Worm (Caenorhabditis elegans): ENCODE measurements around the gene nhr-186.

The nhr-186 gene

DNA sequence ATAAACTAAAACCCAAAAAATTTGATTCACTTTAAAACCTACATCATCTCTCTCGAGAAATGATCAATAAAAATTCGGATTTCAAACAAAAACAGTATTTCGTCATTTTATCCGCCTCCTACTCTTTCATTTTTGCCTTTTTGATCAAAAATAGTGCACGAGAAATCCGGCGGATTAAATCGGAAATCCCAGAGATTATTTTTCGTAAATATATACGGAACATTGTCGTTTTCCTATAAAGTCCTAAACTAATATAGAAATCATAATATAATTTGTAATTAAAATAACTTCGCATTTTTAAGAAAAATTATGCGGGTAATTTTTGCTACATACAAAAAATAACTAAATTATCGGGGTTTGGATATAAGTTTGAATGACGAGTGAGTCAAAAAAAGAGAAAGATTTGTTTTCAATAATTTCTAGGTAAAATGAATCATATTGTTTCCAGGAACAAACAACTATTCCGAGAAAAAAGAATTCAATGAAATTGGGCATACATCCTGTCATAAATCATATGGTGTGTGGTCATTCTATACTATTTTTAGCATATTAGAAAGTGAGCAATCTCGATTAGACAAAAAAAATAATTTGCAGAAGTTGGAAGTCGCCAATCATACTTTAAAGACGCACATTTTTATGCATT is 19.5 kb upstream of the nhr-186 start, which contains the start of gene nhr-158:
Gene nhr-158 (minus strand): TSS at position 51 of the 643 bp plus-strand sequence.
- TF ChIP-seq dao-5 (tag; optimal IDR thresholded peaks at IDR 0.05) (no peak), him-1 (tag; optimal IDR thresholded peaks at IDR 0.05) (no peak), W03F9.2 (tag; optimal IDR thresholded peaks at IDR 0.05) (no peak)

DNA sequence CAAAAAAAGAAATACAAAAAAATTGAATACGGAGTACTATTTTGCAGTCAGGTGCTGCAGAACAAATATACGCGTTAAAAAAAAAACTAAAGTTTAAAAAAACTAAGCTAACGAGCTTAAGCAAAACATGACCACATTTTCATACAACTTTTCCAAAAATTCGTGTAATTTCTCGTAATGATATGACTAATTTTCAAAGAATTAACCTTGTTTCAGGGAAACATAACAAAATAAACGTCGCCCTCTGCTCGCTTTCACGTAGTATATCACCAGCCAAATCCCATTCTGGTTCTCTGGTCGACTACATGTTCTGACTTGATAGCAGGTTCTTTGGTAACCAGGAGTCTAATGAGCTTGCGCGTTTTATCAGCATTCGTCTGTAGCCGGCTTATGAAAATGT is 15.6 kb upstream of the nhr-186 start:
- TF ChIP-seq dao-5 (tag; optimal IDR thresholded peaks at IDR 0.05) (no peak), W03F9.2 (tag; optimal IDR thresholded peaks at IDR 0.05) (no peak), him-1 (tag; optimal IDR thresholded peaks at IDR 0.05) (no peak)

- TF ChIP-seq dao-5 (tag; optimal IDR thresholded peaks at IDR 0.05) (no peak), him-1 (tag; optimal IDR thresholded peaks at IDR 0.05) (no peak), W03F9.2 (tag; optimal IDR thresholded peaks at IDR 0.05) (no peak)
Measured at ce11 chrV:3868905-3869304, 14.2 kb upstream of the nhr-186 start, which contains the start of gene nhr-157. Gene nhr-157 (minus strand): TSS chrV:3869005.

DNA sequence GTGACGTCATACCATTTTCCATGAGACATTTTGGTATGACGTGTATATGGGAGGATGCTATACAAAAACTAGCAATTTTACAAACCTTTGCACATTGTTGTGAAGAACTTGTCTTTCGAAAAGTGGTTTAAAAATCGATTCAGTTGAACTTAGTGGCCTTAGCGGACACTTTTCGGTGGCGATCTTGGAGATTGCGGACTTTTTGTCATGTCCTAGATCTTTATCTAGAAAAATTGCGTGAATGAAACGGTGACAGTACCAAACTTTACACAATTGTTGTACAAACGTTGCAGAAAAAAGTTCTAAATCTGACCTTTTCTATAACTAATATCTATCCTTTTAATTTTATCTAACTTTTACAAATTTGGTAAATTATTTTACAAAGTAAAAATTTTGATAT is 10.5 kb upstream of the nhr-186 start:
- TF ChIP-seq dao-5 (tag; optimal IDR thresholded peaks at IDR 0.05) (no peak), him-1 (tag; optimal IDR thresholded peaks at IDR 0.05) (no peak), W03F9.2 (tag; optimal IDR thresholded peaks at IDR 0.05) (no peak)

- TF ChIP-seq him-1 (tag; optimal IDR thresholded peaks at IDR 0.05): no peak
- no peak for TF ChIP-seq W03F9.2 (tag; optimal IDR thresholded peaks at IDR 0.05)
- no peak for TF ChIP-seq dao-5 (tag; optimal IDR thresholded peaks at IDR 0.05)
Measured at ce11 chrV:3862851-3863250, 8.1 kb upstream of the nhr-186 start, which contains the start of gene nhr-187. Gene nhr-187 (minus strand): TSS chrV:3862951.

ce11 chrV:3860123-3860522 is 5.4 kb upstream of the nhr-186 start, which contains the start of gene nhr-189:
Gene nhr-189 (minus strand): TSS chrV:3860243.
- TF ChIP-seq W03F9.2 (tag; optimal IDR thresholded peaks at IDR 0.05): no peak
- TF ChIP-seq him-1 (tag; optimal IDR thresholded peaks at IDR 0.05): no peak
- TF ChIP-seq dao-5 (tag; optimal IDR thresholded peaks at IDR 0.05): no peak

ce11 chrV:3857778-3858177 is 3.0 kb upstream of the nhr-186 start, which contains the start of gene nhr-188:
Gene nhr-188 (minus strand): TSS chrV:3857861.
- TF ChIP-seq W03F9.2 (tag; optimal IDR thresholded peaks at IDR 0.05) (no peak), dao-5 (tag; optimal IDR thresholded peaks at IDR 0.05) (no peak)

ce11 chrV:3855916-3856315 is 1.2 kb upstream of the nhr-186 start:
- TF ChIP-seq him-1 (tag; optimal IDR thresholded peaks at IDR 0.05) (no peak), W03F9.2 (tag; optimal IDR thresholded peaks at IDR 0.05) (no peak), dao-5 (tag; optimal IDR thresholded peaks at IDR 0.05) (no peak)

DNA sequence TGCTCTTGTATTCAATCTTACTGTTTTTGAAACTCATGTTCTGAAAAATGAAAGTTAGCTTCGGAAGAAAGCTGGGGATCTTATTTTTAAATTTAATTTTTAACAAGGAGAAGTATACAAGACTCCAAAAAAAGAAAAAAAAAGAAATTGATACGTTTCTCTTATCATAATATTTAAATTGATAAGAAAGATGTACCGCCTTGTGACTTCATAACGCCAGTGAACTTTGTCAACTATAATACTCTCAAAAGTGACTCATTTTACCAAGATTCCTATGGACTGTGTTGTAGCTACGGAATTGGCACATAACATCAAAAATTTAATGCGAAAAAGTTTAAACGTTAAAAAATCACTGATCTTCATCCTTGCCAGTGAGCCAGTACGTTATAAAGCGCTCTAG is 3.0 kb downstream of the nhr-186 start:
- TF ChIP-seq him-1 (tag; optimal IDR thresholded peaks at IDR 0.05) (no peak), W03F9.2 (tag; optimal IDR thresholded peaks at IDR 0.05) (no peak), dao-5 (tag; optimal IDR thresholded peaks at IDR 0.05) (no peak)

ce11 chrV:3847268-3847667 is 7.5 kb downstream of the nhr-186 start, which contains the start of gene nhr-185:
Gene nhr-185 (minus strand): TSS chrV:3847368.
- TF ChIP-seq dao-5 (tag; optimal IDR thresholded peaks at IDR 0.05): no peak
- no peak for TF ChIP-seq W03F9.2 (tag; optimal IDR thresholded peaks at IDR 0.05)
- no peak for TF ChIP-seq him-1 (tag; optimal IDR thresholded peaks at IDR 0.05)

ce11 chrV:3843926-3844325 is 10.8 kb downstream of the nhr-186 start, which contains the start of gene ugt-32:
Gene ugt-32 (minus strand): TSS chrV:3844007.
- TF ChIP-seq him-1 (tag; optimal IDR thresholded peaks at IDR 0.05) (no peak), dao-5 (tag; optimal IDR thresholded peaks at IDR 0.05) (no peak)

ce11 chrV:3841462-3841861 is 13.3 kb downstream of the nhr-186 start:
- no peak for TF ChIP-seq W03F9.2 (tag; optimal IDR thresholded peaks at IDR 0.05)

DNA sequence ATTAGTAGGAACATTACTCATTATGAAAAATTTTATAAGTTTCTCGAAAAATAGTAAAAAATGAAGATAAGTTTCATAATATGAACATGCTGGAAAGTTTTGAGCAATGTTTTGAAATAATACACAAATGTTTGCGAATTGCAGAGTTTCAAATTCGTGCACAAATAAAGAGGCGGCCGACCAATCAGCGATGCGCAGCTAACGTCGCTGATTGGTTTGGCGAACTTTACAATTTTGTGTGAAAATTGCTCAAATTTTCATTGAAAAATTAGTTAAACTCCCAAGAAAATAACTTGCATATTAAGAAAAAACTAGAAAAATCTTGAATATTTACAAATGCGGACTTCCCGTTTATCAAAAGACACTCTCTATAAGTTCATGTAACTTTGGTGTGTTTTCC is 22.1 kb downstream of the nhr-186 start:
- TF ChIP-seq him-1 (tag; optimal IDR thresholded peaks at IDR 0.05) (no peak), dao-5 (tag; optimal IDR thresholded peaks at IDR 0.05) (no peak), W03F9.2 (tag; optimal IDR thresholded peaks at IDR 0.05) (no peak)

ce11 chrV:3832103-3832502 is 22.6 kb downstream of the nhr-186 start:
- no peak for TF ChIP-seq W03F9.2 (tag; optimal IDR thresholded peaks at IDR 0.05)
- no peak for TF ChIP-seq him-1 (tag; optimal IDR thresholded peaks at IDR 0.05)
- no peak for TF ChIP-seq dao-5 (tag; optimal IDR thresholded peaks at IDR 0.05)

DNA sequence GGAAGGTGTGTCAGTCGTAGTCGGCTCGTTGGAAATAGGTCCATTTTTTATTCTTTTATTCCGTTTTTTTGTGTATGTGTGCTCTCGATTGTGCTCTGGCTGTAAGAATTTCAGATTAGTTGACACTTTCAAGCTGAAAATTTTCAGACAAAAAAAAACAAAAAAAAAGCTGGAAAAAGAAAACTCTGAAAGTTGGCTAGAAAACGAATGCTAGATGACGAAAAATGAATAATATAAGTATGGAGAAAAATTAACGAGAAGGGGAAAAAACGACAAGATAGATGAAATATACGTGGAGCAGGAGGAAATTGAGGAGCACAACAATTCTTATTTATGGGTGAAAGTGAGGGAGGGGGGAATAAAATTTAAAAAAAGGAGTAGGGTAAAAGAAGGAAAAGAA is 23.1 kb downstream of the nhr-186 start, which contains the start of gene H10D18.5:
Gene H10D18.5 (minus strand): TSS at position 101 of the 400 bp plus-strand sequence.
- TF ChIP-seq him-1 (tag; optimal IDR thresholded peaks at IDR 0.05): no peak
- TF ChIP-seq dao-5 (tag; optimal IDR thresholded peaks at IDR 0.05): no peak
- no peak for TF ChIP-seq W03F9.2 (tag; optimal IDR thresholded peaks at IDR 0.05)
